Fruit fly (Drosophila melanogaster): ENCODE measurements around the gene Gbeta5.
A peak's percentile ranks its signal among the peaks of the same experiment; 100 is the strongest.

Gene Gbeta5

DNA sequence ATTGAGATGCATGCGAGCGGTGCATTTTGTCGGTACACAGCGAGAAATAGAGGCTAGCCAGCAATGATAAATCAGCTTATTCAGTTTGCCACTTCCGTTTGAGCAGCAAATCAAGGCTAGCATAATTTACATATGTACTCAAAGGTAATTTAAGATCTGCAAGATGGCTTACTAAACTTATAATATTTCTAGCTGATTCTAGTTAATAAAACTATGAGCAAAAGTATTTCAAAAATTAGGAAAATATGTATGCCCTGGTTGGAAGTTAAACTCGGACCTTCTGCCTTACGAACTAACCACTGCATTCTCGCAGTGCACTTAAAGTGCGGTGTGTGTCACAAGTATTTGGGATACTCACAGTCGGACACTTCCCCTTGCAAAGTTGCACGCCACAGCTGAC lies 29.2 kb downstream of the Gbeta5 start (continued):
- TF ChIP-seq CG1529 (GFP tag; optimal IDR thresholded peaks at IDR 0.05) (peak; percentile 14), CoRest (tag; optimal IDR thresholded peaks at IDR 0.05) (peak; percentile 6), CG15696 (tag; optimal IDR thresholded peaks at IDR 0.05) (peak; percentile 11), Pdp1 (GFP tag; optimal IDR thresholded peaks at IDR 0.05) (no peak), bsh (GFP tag; optimal IDR thresholded peaks at IDR 0.05) (peak in 1 of 2 experiments; percentile 51), Ssrp (tag; optimal IDR thresholded peaks at IDR 0.05) (peak; percentile 32), Sox102F (GFP tag; optimal IDR thresholded peaks at IDR 0.05) (peak; percentile 16), CG10147 (GFP tag; optimal IDR thresholded peaks at IDR 0.05) (no peak), Oli (tag; optimal IDR thresholded peaks at IDR 0.05) (peak; percentile 27), Drgx (GFP tag; IDR thresholded peaks at IDR 0.05) (peak; percentile 70), MTF-1 (GFP tag; optimal IDR thresholded peaks at IDR 0.05; ENCODE audit: borderline replicate concordance) (no peak), CG2712 (tag; optimal IDR thresholded peaks at IDR 0.05) (peak; percentile 43), CG6254 (GFP tag; optimal IDR thresholded peaks at IDR 0.05) (peak; percentile 22), CG9727 (GFP tag; optimal IDR thresholded peaks at IDR 0.05) (peak; percentile 40), ssp (GFP tag; IDR thresholded peaks at IDR 0.05) (no peak), CG32772 (GFP tag; IDR thresholded peaks at IDR 0.05) (no peak), Nf-YC (tag; optimal IDR thresholded peaks at IDR 0.05) (no peak), chn (GFP tag; optimal IDR thresholded peaks at IDR 0.05) (no peak), CG12391 (tag; optimal IDR thresholded peaks at IDR 0.05) (peak; percentile 0), abd-A (tag; optimal IDR thresholded peaks at IDR 0.05) (no peak), fd64A (GFP tag; optimal IDR thresholded peaks at IDR 0.05) (no peak), CG12659 (GFP tag; optimal IDR thresholded peaks at IDR 0.05) (no peak), CG12769 (tag; optimal IDR thresholded peaks at IDR 0.05) (no peak), CG15269 (tag; optimal IDR thresholded peaks at IDR 0.05) (no peak), zf30C (GFP tag; optimal IDR thresholded peaks at IDR 0.05) (peak; percentile 32), CG6765 (GFP tag; optimal IDR thresholded peaks at IDR 0.05) (no peak), CG5245 (GFP tag; optimal IDR thresholded peaks at IDR 0.05) (no peak), CG1832 (GFP tag; optimal IDR thresholded peaks at IDR 0.05) (no peak), bab2 (GFP tag; optimal IDR thresholded peaks at IDR 0.05) (no peak), ash1 (GFP tag; optimal IDR thresholded peaks at IDR 0.05) (no peak), CG13775 (GFP tag; optimal IDR thresholded peaks at IDR 0.05) (no peak), CG1603 (tag; optimal IDR thresholded peaks at IDR 0.05) (peak; percentile 38), CG10979 (tag; optimal IDR thresholded peaks at IDR 0.05) (peak; percentile 54), wor (GFP tag; IDR thresholded peaks at IDR 0.05) (no peak), CG8924 (tag; optimal IDR thresholded peaks at IDR 0.05) (peak; percentile 18), zfh1 (GFP tag; IDR thresholded peaks at IDR 0.05) (0 out of 3 replicates have a peak, but pooled peaks have one; percentile 4), CG4820 (GFP tag; optimal IDR thresholded peaks at IDR 0.05) (peak; percentile 10), CG5180 (GFP tag; optimal IDR thresholded peaks at IDR 0.05) (no peak), C15 (GFP tag; IDR thresholded peaks at IDR 0.05) (no peak), cato (GFP tag; optimal IDR thresholded peaks at IDR 0.05; ENCODE audit: borderline replicate concordance) (no peak), YL-1 (GFP tag; optimal IDR thresholded peaks at IDR 0.05) (no peak), CG1792 (GFP tag; optimal IDR thresholded peaks at IDR 0.05) (no peak), Blimp-1 (GFP tag; optimal IDR thresholded peaks at IDR 0.05) (peak; percentile 83), CG1647 (GFP tag; optimal IDR thresholded peaks at IDR 0.05) (no peak), CG10267 (tag; optimal IDR thresholded peaks at IDR 0.05) (peak; percentile 21), CG2678 (tag; optimal IDR thresholded peaks at IDR 0.05) (peak; percentile 21), row (GFP tag; IDR thresholded peaks at IDR 0.05) (peak; percentile 21; the same call in 1 of the 3 replicates), nau (GFP tag; optimal IDR thresholded peaks at IDR 0.05) (no peak), CG8388 (GFP tag; optimal IDR thresholded peaks at IDR 0.05) (peak; percentile 21)

Data from whole organism, embryonic.